Worm (Caenorhabditis elegans) whole organism, young adult: ENCODE results near the gene R07E5.19.

Source experiments
- B0261.1 ChIP-seq: sonication (generic microtip); optimal IDR thresholded peaks from 2 replicates; lab custom pipeline; 2016; ENCODE audit warnings: mild to moderate bottlenecking, missing genetic modification characterization, moderate library complexity, missing compliant biosample characterization
- F22D6.2 ChIP-seq: sonication (generic microtip); optimal IDR thresholded peaks from 2 replicates; lab custom pipeline; 2016; ENCODE audit warnings: mild to moderate bottlenecking, missing genetic modification characterization, missing compliant biosample characterization
- F23B12.7 ChIP-seq: sonication (generic microtip); optimal IDR thresholded peaks from 2 replicates; lab custom pipeline; 2017; ENCODE audit warnings: missing genetic modification characterization, mild to moderate bottlenecking, missing compliant biosample characterization, antibody characterized with exemption, moderate library complexity; ENCODE audit not compliant: insufficient read depth
- F49E8.2 ChIP-seq: sonication (generic microtip); optimal IDR thresholded peaks from 3 replicates; lab custom pipeline; 2017; ENCODE audit warnings: missing genetic modification characterization, mild to moderate bottlenecking, missing compliant biosample characterization, antibody characterized with exemption, moderate library complexity; ENCODE audit not compliant: insufficient read depth
- Y79H2A.3 ChIP-seq: fragments of 200-800 bp; sonication (Bioruptor generic); conservative IDR thresholded peaks from 2 replicates; pipeline ENCODE4 v1.3.6; 2022; ENCODE audit warnings: missing genetic modification reagents, missing genetic modification characterization, missing compliant biosample characterization
- athp-1 ChIP-seq: sonication (generic microtip); optimal IDR thresholded peaks from 2 replicates; lab custom pipeline; 2017; ENCODE audit warnings: mild to moderate bottlenecking, missing genetic modification characterization, missing compliant biosample characterization
- attf-3 ChIP-seq: fragments of 200-800 bp; sonication (Bioruptor generic); conservative IDR thresholded peaks from 2 replicates; pipeline ENCODE4 v1.3.6; 2022; ENCODE audit warnings: missing genetic modification reagents, missing genetic modification characterization, missing compliant biosample characterization
- bed-2 ChIP-seq: fragments of 200-800 bp; sonication (Bioruptor generic); IDR thresholded peaks from 2 replicates; pipeline ENCODE4 v1.3.6; 2022; ENCODE audit warnings: missing genetic modification reagents, missing genetic modification characterization, missing compliant biosample characterization
- cebp-1 ChIP-seq, 2 experiments: fragments of 200-800 bp in 1 of 2; sonication (Bioruptor generic) in 1 of 2; sonication (generic microtip) in 1 of 2; IDR thresholded peaks in 1 of 2; optimal IDR thresholded peaks in 1 of 2; 2 replicates each; pipeline versions ENCODE4 v1.3.6 to Lab custom; 2017 to 2022; ENCODE audit warnings: missing compliant biosample characterization in 2 of 2, missing genetic modification characterization in 2 of 2, mild to moderate bottlenecking in 1 of 2, missing genetic modification reagents in 1 of 2, moderate library complexity in 1 of 2
- ceh-100 ChIP-seq: fragments of 200-800 bp; sonication (Bioruptor generic); IDR thresholded peaks from 2 replicates; pipeline ENCODE4 v1.3.6; 2022; ENCODE audit warnings: missing genetic modification reagents, missing genetic modification characterization, missing compliant biosample characterization
- die-1 ChIP-seq: sonication (generic microtip); optimal IDR thresholded peaks from 2 replicates; lab custom pipeline; 2016; ENCODE audit warnings: missing genotype, mild to moderate bottlenecking, missing genetic modification characterization, missing compliant biosample characterization
- egl-18 ChIP-seq: fragments of 200-800 bp; sonication (Bioruptor generic); IDR thresholded peaks from 2 replicates; pipeline ENCODE4 v1.3.6; 2022; ENCODE audit warnings: missing genetic modification reagents, missing genetic modification characterization, missing compliant biosample characterization
- ets-4 ChIP-seq: fragments of 200-800 bp; sonication (Bioruptor generic); optimal IDR thresholded peaks from 2 replicates; lab custom pipeline; 2018; ENCODE audit warnings: mild to moderate bottlenecking, missing genetic modification characterization, missing compliant biosample characterization
- hlh-26 ChIP-seq: fragments of 200-800 bp; sonication (Bioruptor generic); conservative IDR thresholded peaks from 2 replicates; pipeline ENCODE4 v1.3.6; 2022; ENCODE audit warnings: missing genetic modification reagents, missing genetic modification characterization, missing compliant biosample characterization
- hmg-20 ChIP-seq: fragments of 200-800 bp; sonication (Bioruptor generic); IDR thresholded peaks from 2 replicates; pipeline ENCODE4 v1.3.6; 2022; ENCODE audit warnings: missing genetic modification reagents, missing genetic modification characterization, missing compliant biosample characterization
- lir-1 ChIP-seq: fragments of 200-800 bp; sonication (Bioruptor generic); conservative IDR thresholded peaks from 2 replicates; pipeline ENCODE4 v1.3.6; 2022; ENCODE audit warnings: missing genetic modification reagents, missing genetic modification characterization, missing compliant biosample characterization
- mcd-1 ChIP-seq: fragments of 200-800 bp; sonication (Bioruptor generic); IDR thresholded peaks from 2 replicates; pipeline ENCODE4 v1.3.6; 2022; ENCODE audit warnings: missing genetic modification reagents, missing genetic modification characterization, missing compliant biosample characterization
- mes-4 ChIP-seq: sonication (generic microtip); optimal IDR thresholded peaks from 2 replicates; lab custom pipeline; 2016; ENCODE audit warnings: missing genotype, missing genetic modification characterization, missing compliant biosample characterization
- mxl-1 ChIP-seq: sonication (generic microtip); optimal IDR thresholded peaks from 2 replicates; lab custom pipeline; 2016; ENCODE audit warnings: missing genetic modification characterization, missing compliant biosample characterization
- nfya-2 ChIP-seq: fragments of 200-800 bp; sonication (Bioruptor generic); IDR thresholded peaks from 2 replicates; pipeline ENCODE4 v1.3.6; 2022; ENCODE audit warnings: missing genetic modification reagents, missing genetic modification characterization, missing compliant biosample characterization
- nfyb-1 ChIP-seq: fragments of 200-800 bp; sonication (Bioruptor generic); IDR thresholded peaks from 2 replicates; pipeline ENCODE4 v1.3.6; 2022; ENCODE audit warnings: missing genetic modification reagents, missing genetic modification characterization, missing compliant biosample characterization
- nhr-90 ChIP-seq: sonication (generic microtip); optimal IDR thresholded peaks from 2 replicates; lab custom pipeline; 2016; ENCODE audit warnings: missing genotype, mild to moderate bottlenecking, missing genetic modification characterization, missing compliant biosample characterization
- pha-4 ChIP-seq: fragments of 150-350 bp; sonication (generic microtip); optimal IDR thresholded peaks from 2 replicates; lab custom pipeline; 2014; ENCODE audit warnings: missing biosample characterization, missing genetic modification reagents, missing genetic modification characterization
- rpc-1 ChIP-seq, 2 experiments: fragments of 150-350 bp in 1 of 2; sonication (generic microtip) in 1 of 2; optimal IDR thresholded peaks; 2 replicates each; lab custom pipeline; 2014 to 2018; ENCODE audit warnings: missing biosample characterization in 1 of 2, missing genetic modification characterization in 1 of 2, missing genetic modification reagents in 1 of 2, missing genotype in 1 of 2
- tbx-9 ChIP-seq: sonication (generic microtip); optimal IDR thresholded peaks from 2 replicates; lab custom pipeline; 2016; ENCODE audit warnings: borderline replicate concordance, missing genetic modification characterization, inconsistent platforms, missing compliant biosample characterization
- xnd-1 ChIP-seq: sonication (generic microtip); optimal IDR thresholded peaks from 2 replicates; lab custom pipeline; 2016; ENCODE audit warnings: missing genotype, missing genetic modification reagents, missing genetic modification characterization, missing compliant biosample characterization
- zim-3 ChIP-seq: sonication (generic microtip); optimal IDR thresholded peaks from 2 replicates; lab custom pipeline; 2017; ENCODE audit warnings: mild to moderate bottlenecking, missing genetic modification characterization, moderate library complexity, missing compliant biosample characterization
- ztf-25 ChIP-seq: fragments of 200-800 bp; sonication (Bioruptor generic); IDR thresholded peaks from 2 replicates; pipeline ENCODE4 v1.3.6; 2022; ENCODE audit warnings: missing genetic modification reagents, missing genetic modification characterization, missing compliant biosample characterization

Gene R07E5.19

ce11 chrIII:4397115-4397514 is 20.7 kb downstream of the R07E5.19 start, which contains the start of gene R07E5.5:
TSS of gene R07E5.5 (plus strand) at chrIII:4397415.
- no peak for TF ChIP-seq bed-2 (GFP tag; lab: Robert Waterston, UW)

ce11 chrIII:4395857-4396256 is 22.0 kb downstream of the R07E5.19 start:
- TF ChIP-seq nfyb-1 (GFP tag; lab: Robert Waterston, UW) (peak; percentile 93), zim-3 (tag; lab: Kevin White, UChicago) (no peak)

ce11 chrIII:4394496-4394895 is 23.4 kb downstream of the R07E5.19 start, which contains the start of gene R07E5.4:
TSS of gene R07E5.4 (plus strand) at chrIII:4394796.
- TF ChIP-seq nhr-90 (tag; lab: Kevin White, UChicago): no peak

ce11 chrIII:4391938-4392337 is 25.9 kb downstream of the R07E5.19 start:
- TF ChIP-seq mcd-1: no peak

- no peak for TF ChIP-seq F23B12.7 (tag; lab: Kevin White, UChicago)
- TF ChIP-seq die-1: no peak
- TF ChIP-seq tbx-9 (tag; lab: Kevin White, UChicago): no peak
- TF ChIP-seq egl-18 (GFP tag; lab: Robert Waterston, UW): no peak
- no peak for TF ChIP-seq F22D6.2
- no peak for TF ChIP-seq bed-2 (GFP tag; lab: Robert Waterston, UW)
- TF ChIP-seq hmg-20 (GFP tag; lab: Robert Waterston, UW): no peak
- no peak for TF ChIP-seq nfya-2 (GFP tag; lab: Robert Waterston, UW)
- TF ChIP-seq rpc-1 (optimal IDR thresholded peaks at IDR 0.05; lab: Kevin White, UChicago): no peak
- no peak for TF ChIP-seq rpc-1 (tag; optimal IDR thresholded peaks at IDR 0.05; lab: Kevin White, UChicago)
- no peak for TF ChIP-seq hlh-26 (GFP tag; lab: Robert Waterston, UW)
- TF ChIP-seq attf-3 (GFP tag; lab: Robert Waterston, UW): no peak
- no peak for TF ChIP-seq Y79H2A.3 (GFP tag; lab: Robert Waterston, UW)
- TF ChIP-seq B0261.1 (tag; lab: Kevin White, UChicago): no peak
- TF ChIP-seq xnd-1 (tag; lab: Kevin White, UChicago): no peak
- no peak for TF ChIP-seq ets-4 (GFP tag; lab: Kevin White, UChicago)
- TF ChIP-seq ceh-100: no peak
- TF ChIP-seq, all 124 proteins: peak for 0
Observed at ce11 chrIII:4391319-4391718, 26.5 kb downstream of the R07E5.19 start.

- no peak for TF ChIP-seq mxl-1 (tag; lab: Kevin White, UChicago)
- TF ChIP-seq ztf-25: no peak
- TF ChIP-seq B0261.1 (tag; lab: Kevin White, UChicago): no peak
- no peak for TF ChIP-seq mes-4
- no peak for TF ChIP-seq athp-1 (tag; lab: Kevin White, UChicago)
- no peak for TF ChIP-seq cebp-1 (GFP tag; IDR thresholded peaks at IDR 0.05; lab: Robert Waterston, UW)
- TF ChIP-seq cebp-1 (tag; optimal IDR thresholded peaks at IDR 0.05; lab: Kevin White, UChicago): no peak
- no peak for TF ChIP-seq F49E8.2
- TF ChIP-seq Y79H2A.3 (GFP tag; lab: Robert Waterston, UW): no peak
- TF ChIP-seq pha-4: no peak
- no peak for TF ChIP-seq lir-1 (GFP tag; lab: Robert Waterston, UW)
Observed at ce11 chrIII:4390421-4390820, 27.4 kb downstream of the R07E5.19 start.
